Fruit fly (Drosophila melanogaster): ENCODE data around the gene CG9356.

Gene CG9356

dm6 chr3R:9430344-9431253 lies 26.5 kb upstream of the CG9356 start:
- TF ChIP-seq Bteb2 (GFP tag; optimal IDR thresholded peaks at IDR 0.05) (peak; percentile 21), Vsx1 (GFP tag; optimal IDR thresholded peaks at IDR 0.05) (no peak), dpn (GFP tag; optimal IDR thresholded peaks at IDR 0.05) (peak in 1 of 2 experiments; percentile 23), Mrtf (GFP tag; IDR thresholded peaks at IDR 0.05) (0 out of 3 replicates have a peak, but pooled peaks have one; percentile 31), lilli (GFP tag; optimal IDR thresholded peaks at IDR 0.05) (peak; percentile 62), gem (tag; optimal IDR thresholded peaks at IDR 0.05) (peak; percentile 57), CG8924 (tag; optimal IDR thresholded peaks at IDR 0.05) (peak; percentile 19), ssp (GFP tag; IDR thresholded peaks at IDR 0.05) (no peak), Myb (GFP tag; optimal IDR thresholded peaks at IDR 0.05) (peak; percentile 9), zfh2 (GFP tag; optimal IDR thresholded peaks at IDR 0.05) (peak; percentile 4), Fer3 (tag; optimal IDR thresholded peaks at IDR 0.05) (peak; percentile 40), oc (tag; optimal IDR thresholded peaks at IDR 0.05) (no peak), vvl (GFP tag; IDR thresholded peaks at IDR 0.05) (peak; percentile 83), lmd (GFP tag; IDR thresholded peaks at IDR 0.05) (peak; percentile 47; the same call in 1 of the 2 replicates), sug (tag; optimal IDR thresholded peaks at IDR 0.05) (peak; percentile 33), CG3281 (GFP tag; optimal IDR thresholded peaks at IDR 0.05) (peak; percentile 69), sd (tag; optimal IDR thresholded peaks at IDR 0.05) (peak; percentile 55), CG32532 (GFP tag; IDR thresholded peaks at IDR 0.05) (peak; percentile 56; the same call in 1 of the 2 replicates), CG12659 (GFP tag; optimal IDR thresholded peaks at IDR 0.05) (peak; percentile 36), CG9817 (tag; optimal IDR thresholded peaks at IDR 0.05) (peak; percentile 26), HmgZ (tag; optimal IDR thresholded peaks at IDR 0.05) (no peak), CG2199 (GFP tag; IDR thresholded peaks at IDR 0.05) (peak; percentile 46; the same call in 1 of the 3 replicates), eve (GFP tag; optimal IDR thresholded peaks at IDR 0.05) (peak in 1 of 2 experiments; percentile 67), ci (GFP tag; IDR thresholded peaks at IDR 0.05) (0 out of 3 replicates have a peak, but pooled peaks have one; percentile 19), Atf6 (GFP tag; IDR thresholded peaks at IDR 0.05) (0 out of 2 replicates have a peak, but pooled peaks have one; percentile 33), prd (optimal IDR thresholded peaks at IDR 0.05) (no peak), prd (GFP tag; IDR thresholded peaks at IDR 0.05) (peak; percentile 38; the same call in 1 of the 3 replicates), unpg (GFP tag; optimal IDR thresholded peaks at IDR 0.05) (peak; percentile 51), MBD-R2 (GFP tag; IDR thresholded peaks at IDR 0.05) (peak; percentile 9; the same call in 1 of the 2 replicates), CG12769 (tag; optimal IDR thresholded peaks at IDR 0.05) (peak; percentile 79), CG1233 (GFP tag; optimal IDR thresholded peaks at IDR 0.05) (peak; percentile 5), Nf-YC (tag; optimal IDR thresholded peaks at IDR 0.05) (peak; percentile 41), CG14441 (GFP tag; IDR thresholded peaks at IDR 0.05) (peak; percentile 42; the same call in 1 of the 2 replicates), CG10274 (GFP tag; optimal IDR thresholded peaks at IDR 0.05) (peak; percentile 4), CG11695 (GFP tag; IDR thresholded peaks at IDR 0.05) (0 out of 3 replicates have a peak, but pooled peaks have one; percentile 50), PHDP (tag; optimal IDR thresholded peaks at IDR 0.05) (peak; percentile 48), CG12219 (GFP tag; optimal IDR thresholded peaks at IDR 0.05) (peak; percentile 27), CG8290 (GFP tag; optimal IDR thresholded peaks at IDR 0.05) (no peak), CG8290 (tag; optimal IDR thresholded peaks at IDR 0.05) (peak in 1 of 2 experiments; percentile 51), sqz (GFP tag; optimal IDR thresholded peaks at IDR 0.05) (peak; percentile 43), Hmr (GFP tag; optimal IDR thresholded peaks at IDR 0.05) (peak; percentile 63), lab (GFP tag; optimal IDR thresholded peaks at IDR 0.05) (peak; percentile 58), CG7556 (GFP tag; optimal IDR thresholded peaks at IDR 0.05) (peak; percentile 36), Meics (GFP tag; optimal IDR thresholded peaks at IDR 0.05) (peak; percentile 55), CG17829 (tag; optimal IDR thresholded peaks at IDR 0.05) (peak; percentile 30), CG10431 (GFP tag; optimal IDR thresholded peaks at IDR 0.05) (no peak), H15 (GFP tag; IDR thresholded peaks at IDR 0.05) (0 out of 3 replicates have a peak, but pooled peaks have one; percentile 6), NfI (GFP tag; optimal IDR thresholded peaks at IDR 0.05) (peak; percentile 50)

All from whole organism, embryonic.